Worm (Caenorhabditis elegans): ENCODE results near the gene txt-18.
A peak's percentile ranks its signal among the peaks of the same experiment; 100 is the strongest.

txt-18 gene

ce11 chrII:6333887-6334286 is 10.0 kb upstream of the txt-18 start, which contains the start of gene ttc-39B:
Gene ttc-39B (minus strand): TSS chrII:6333987.
- no peak for TF ChIP-seq C17E4.6 (GFP tag; IDR thresholded peaks at IDR 0.05)

ce11 chrII:6334745-6335260 is 9.1 kb upstream of the txt-18 start:
- no peak for TF ChIP-seq cebp-1 (GFP tag; IDR thresholded peaks at IDR 0.05)
- TF ChIP-seq cebp-1 (tag; optimal IDR thresholded peaks at IDR 0.05), result peak; percentile 25
- TF ChIP-seq hmg-20 (GFP tag; IDR thresholded peaks at IDR 0.05), result no peak
- TF ChIP-seq attf-3 (GFP tag; conservative IDR thresholded peaks at IDR 0.05), result no peak
- no peak for TF ChIP-seq sea-2 (GFP tag; IDR thresholded peaks at IDR 0.05)
- no peak for TF ChIP-seq ccch-3 (GFP tag; optimal IDR thresholded peaks at IDR 0.05)
- TF ChIP-seq F10E7.11 (tag; optimal IDR thresholded peaks at IDR 0.05), result no peak
- TF ChIP-seq aptf-2 (GFP tag; conservative IDR thresholded peaks at IDR 0.05), result no peak
- peak; percentile 62 for TF ChIP-seq nhr-80 (tag; optimal IDR thresholded peaks at IDR 0.05)
- TF ChIP-seq atf-7 (tag; optimal IDR thresholded peaks at IDR 0.05), result no peak
- no peak for TF ChIP-seq Y56A3A.18 (GFP tag; IDR thresholded peaks at IDR 0.05)

- TF ChIP-seq gei-17 (GFP tag; optimal IDR thresholded peaks at IDR 0.05) (no peak), atf-7 (tag; optimal IDR thresholded peaks at IDR 0.05) (peak; percentile 22), let-607 (tag; optimal IDR thresholded peaks at IDR 0.05) (peak; percentile 48 to 77), nhr-80 (tag; optimal IDR thresholded peaks at IDR 0.05) (peak; percentile 61), tbp1 (GFP tag; optimal IDR thresholded peaks at IDR 0.05) (no peak), ztf-26 (tag; optimal IDR thresholded peaks at IDR 0.05) (no peak), dpff-1 (tag; optimal IDR thresholded peaks at IDR 0.05) (no peak), rcor-1 (GFP tag; IDR thresholded peaks at IDR 0.05) (no peak), sea-2 (GFP tag; IDR thresholded peaks at IDR 0.05) (no peak), mes-4 (tag; optimal IDR thresholded peaks at IDR 0.05) (no peak), madf-3 (GFP tag; IDR thresholded peaks at IDR 0.05) (no peak), lir-1 (GFP tag; conservative IDR thresholded peaks at IDR 0.05) (no peak), Y79H2A.3 (GFP tag; conservative IDR thresholded peaks at IDR 0.05) (no peak), ztf-28 (GFP tag; IDR thresholded peaks at IDR 0.05) (no peak), ztf-18 (tag; optimal IDR thresholded peaks at IDR 0.05) (no peak), athp-1 (tag; optimal IDR thresholded peaks at IDR 0.05) (no peak), him-1 (tag; optimal IDR thresholded peaks at IDR 0.05) (no peak), attf-6 (GFP tag; IDR thresholded peaks at IDR 0.05) (no peak), ztf-25 (GFP tag; IDR thresholded peaks at IDR 0.05) (no peak), hrde-1 (tag; optimal IDR thresholded peaks at IDR 0.05; ENCODE audit: borderline replicate concordance) (no peak), Y56A3A.18 (GFP tag; IDR thresholded peaks at IDR 0.05) (no peak)
Observed at ce11 chrII:6335358-6335757, 8.5 kb upstream of the txt-18 start, which contains the start of gene C32D5.14. Gene C32D5.14 (plus strand): TSS chrII:6335488.

- no peak for TF ChIP-seq F22D6.2 (tag; optimal IDR thresholded peaks at IDR 0.05)
- TF ChIP-seq lin-35 (GFP tag; optimal IDR thresholded peaks at IDR 0.05), result no peak
- no peak for TF ChIP-seq ceh-40 (GFP tag; IDR thresholded peaks at IDR 0.05)
- TF ChIP-seq F39B2.1 (GFP tag; IDR thresholded peaks at IDR 0.05), result no peak
- no peak for TF ChIP-seq akir-1 (GFP tag; optimal IDR thresholded peaks at IDR 0.05)
- no peak for TF ChIP-seq zim-3 (tag; optimal IDR thresholded peaks at IDR 0.05)
- no peak for TF ChIP-seq Y56A3A.18 (GFP tag; IDR thresholded peaks at IDR 0.05)
- TF ChIP-seq mcd-1 (GFP tag; IDR thresholded peaks at IDR 0.05), result no peak
- TF ChIP-seq ztf-6 (GFP tag; IDR thresholded peaks at IDR 0.05), result no peak
- no peak for TF ChIP-seq ekl-4 (GFP tag; IDR thresholded peaks at IDR 0.05)
- no peak for TF ChIP-seq lag-1 (GFP tag; IDR thresholded peaks at IDR 0.05)
- no peak for TF ChIP-seq gei-17 (GFP tag; optimal IDR thresholded peaks at IDR 0.05)
- TF ChIP-seq hrde-1 (tag; optimal IDR thresholded peaks at IDR 0.05; ENCODE audit: borderline replicate concordance), result no peak
- no peak for TF ChIP-seq madf-6 (GFP tag; IDR thresholded peaks at IDR 0.05)
- TF ChIP-seq mes-4 (tag; optimal IDR thresholded peaks at IDR 0.05), result no peak
- no peak for TF ChIP-seq F52B5.7 (tag; optimal IDR thresholded peaks at IDR 0.05)
- TF ChIP-seq ztf-22 (GFP tag; optimal IDR thresholded peaks at IDR 0.05), result no peak
- TF ChIP-seq K11D2.4 (GFP tag; IDR thresholded peaks at IDR 0.05), result no peak
Observed at ce11 chrII:6339511-6339910, 4.4 kb upstream of the txt-18 start.
